Worm (Caenorhabditis elegans) whole organism, young adult: ENCODE results near the gene srh-276.

Experiments used
- C06A6.2 ChIP-seq: fragments of 200-800 bp; sonication (Bioruptor generic); conservative IDR thresholded peaks from 2 replicates; pipeline ENCODE4 v1.3.6; 2022; ENCODE audit warnings: missing genetic modification characterization, missing compliant biosample characterization
- F10E7.11 ChIP-seq: sonication (generic microtip); optimal IDR thresholded peaks from 2 replicates; lab custom pipeline; 2017; ENCODE audit warnings: mild to moderate bottlenecking, missing genetic modification characterization, moderate library complexity, missing compliant biosample characterization
- F57A8.1 ChIP-seq: fragments of 200-800 bp; sonication (Bioruptor generic); optimal IDR thresholded peaks from 2 replicates; lab custom pipeline; 2018; ENCODE audit warnings: mild to moderate bottlenecking, missing genetic modification characterization, moderate library complexity, missing compliant biosample characterization
- K11D2.4 ChIP-seq: fragments of 200-800 bp; sonication (Bioruptor generic); IDR thresholded peaks from 2 replicates; pipeline ENCODE4 v1.3.6; 2022; ENCODE audit warnings: missing genetic modification reagents, missing genetic modification characterization, missing compliant biosample characterization
- Y79H2A.3 ChIP-seq: fragments of 200-800 bp; sonication (Bioruptor generic); conservative IDR thresholded peaks from 2 replicates; pipeline ENCODE4 v1.3.6; 2022; ENCODE audit warnings: missing genetic modification reagents, missing genetic modification characterization, missing compliant biosample characterization
- Y95B8A.8 ChIP-seq: fragments of 200-800 bp; sonication (Bioruptor generic); IDR thresholded peaks from 2 replicates; pipeline ENCODE4 v1.3.6; 2022; ENCODE audit warnings: missing genetic modification reagents, missing genetic modification characterization, missing compliant biosample characterization
- ZK185.1 ChIP-seq: sonication (generic microtip); optimal IDR thresholded peaks from 2 replicates; lab custom pipeline; 2016; ENCODE audit warnings: mild to moderate bottlenecking, missing genetic modification characterization, missing compliant biosample characterization; ENCODE audit not compliant: poor library complexity, severe bottlenecking
- ama-1 ChIP-seq, 3 experiments: fragments of 150-350 bp in 1 of 3; sonication (generic microtip) in 2 of 3; optimal IDR thresholded peaks; 2 replicates each; lab custom pipeline; 2014 to 2018; ENCODE audit warnings: missing biosample characterization in 2 of 3, missing genetic modification characterization in 2 of 3, missing genetic modification reagents in 2 of 3
- aptf-2 ChIP-seq: fragments of 200-800 bp; sonication (Bioruptor generic); conservative IDR thresholded peaks from 2 replicates; pipeline ENCODE4 v1.3.6; 2022; ENCODE audit warnings: missing genetic modification reagents, missing genetic modification characterization, missing compliant biosample characterization
- aptf-3 ChIP-seq: fragments of 200-800 bp; sonication (Bioruptor generic); IDR thresholded peaks from 2 replicates; pipeline ENCODE4 v1.3.6; 2022; ENCODE audit warnings: missing genetic modification characterization, missing compliant biosample characterization
- atf-7 ChIP-seq: sonication (generic microtip); optimal IDR thresholded peaks from 2 replicates; lab custom pipeline; 2017; ENCODE audit warnings: mild to moderate bottlenecking, missing genetic modification characterization, missing compliant biosample characterization
- athp-1 ChIP-seq: sonication (generic microtip); optimal IDR thresholded peaks from 2 replicates; lab custom pipeline; 2017; ENCODE audit warnings: mild to moderate bottlenecking, missing genetic modification characterization, missing compliant biosample characterization
- attf-3 ChIP-seq: fragments of 200-800 bp; sonication (Bioruptor generic); conservative IDR thresholded peaks from 2 replicates; pipeline ENCODE4 v1.3.6; 2022; ENCODE audit warnings: missing genetic modification reagents, missing genetic modification characterization, missing compliant biosample characterization
- bed-2 ChIP-seq: fragments of 200-800 bp; sonication (Bioruptor generic); IDR thresholded peaks from 2 replicates; pipeline ENCODE4 v1.3.6; 2022; ENCODE audit warnings: missing genetic modification reagents, missing genetic modification characterization, missing compliant biosample characterization
- cebp-1 ChIP-seq, 2 experiments: fragments of 200-800 bp in 1 of 2; sonication (Bioruptor generic) in 1 of 2; sonication (generic microtip) in 1 of 2; IDR thresholded peaks in 1 of 2; optimal IDR thresholded peaks in 1 of 2; 2 replicates each; pipeline versions ENCODE4 v1.3.6 to Lab custom; 2017 to 2022; ENCODE audit warnings: missing compliant biosample characterization in 2 of 2, missing genetic modification characterization in 2 of 2, mild to moderate bottlenecking in 1 of 2, missing genetic modification reagents in 1 of 2, moderate library complexity in 1 of 2
- ceh-79 ChIP-seq: sonication (generic microtip); optimal IDR thresholded peaks from 2 replicates; lab custom pipeline; 2017; ENCODE audit warnings: mild to moderate bottlenecking, missing genetic modification characterization, missing compliant biosample characterization
- die-1 ChIP-seq: sonication (generic microtip); optimal IDR thresholded peaks from 2 replicates; lab custom pipeline; 2016; ENCODE audit warnings: missing genotype, mild to moderate bottlenecking, missing genetic modification characterization, missing compliant biosample characterization
- dpl-1 ChIP-seq: fragments of 150-350 bp; optimal IDR thresholded peaks from 2 replicates; lab custom pipeline; 2014; ENCODE audit warnings: missing biosample characterization, missing genetic modification reagents, missing genetic modification characterization
- efl-1 ChIP-seq: fragments of 150-350 bp; optimal IDR thresholded peaks from 2 replicates; lab custom pipeline; 2014; ENCODE audit warnings: missing biosample characterization, missing genetic modification reagents, missing genetic modification characterization
- ekl-4 ChIP-seq: fragments of 200-800 bp; sonication (Bioruptor generic); IDR thresholded peaks from 2 replicates; pipeline ENCODE4 v1.3.6; 2022; ENCODE audit warnings: missing genetic modification reagents, missing genetic modification characterization, missing compliant biosample characterization
- hlh-12 ChIP-seq: sonication (generic microtip); optimal IDR thresholded peaks from 2 replicates; lab custom pipeline; 2016; ENCODE audit warnings: missing genetic modification characterization, missing compliant biosample characterization
- hlh-26 ChIP-seq: fragments of 200-800 bp; sonication (Bioruptor generic); conservative IDR thresholded peaks from 2 replicates; pipeline ENCODE4 v1.3.6; 2022; ENCODE audit warnings: missing genetic modification reagents, missing genetic modification characterization, missing compliant biosample characterization
- hmg-1.2 ChIP-seq: fragments of 200-800 bp; sonication (Bioruptor generic); IDR thresholded peaks from 2 replicates; pipeline ENCODE4 v1.3.6; 2022; ENCODE audit warnings: missing genetic modification reagents, missing genetic modification characterization, missing compliant biosample characterization
- hsf-1 ChIP-seq: fragments of 200-800 bp; sonication (Bioruptor generic); IDR thresholded peaks from 2 replicates; pipeline ENCODE4 v1.3.6; 2022; ENCODE audit warnings: missing genetic modification reagents, missing genetic modification characterization, missing compliant biosample characterization
- let-526 ChIP-seq: fragments of 200-800 bp; sonication (Bioruptor generic); IDR thresholded peaks from 2 replicates; pipeline ENCODE4 v1.3.6; 2022; ENCODE audit warnings: missing genetic modification reagents, missing genetic modification characterization, missing compliant biosample characterization
- let-607 ChIP-seq, 2 experiments: fragments of 200-800 bp in 1 of 2; sonication (Bioruptor generic) in 1 of 2; sonication (generic microtip) in 1 of 2; optimal IDR thresholded peaks; 2 replicates each; lab custom pipeline; 2016 to 2018; ENCODE audit warnings: mild to moderate bottlenecking in 2 of 2, missing compliant biosample characterization in 2 of 2, missing genetic modification characterization in 2 of 2, moderate library complexity in 2 of 2, missing genotype in 1 of 2
- madf-8 ChIP-seq: fragments of 200-800 bp; sonication (Bioruptor generic); conservative IDR thresholded peaks from 2 replicates; pipeline ENCODE4 v1.3.6; 2022; ENCODE audit warnings: missing genetic modification reagents, missing genetic modification characterization, missing compliant biosample characterization
- mel-28 ChIP-seq: sonication (generic microtip); optimal IDR thresholded peaks from 2 replicates; lab custom pipeline; 2016; ENCODE audit warnings: borderline replicate concordance, mild to moderate bottlenecking, missing genetic modification characterization, missing compliant biosample characterization
- mes-4 ChIP-seq: sonication (generic microtip); optimal IDR thresholded peaks from 2 replicates; lab custom pipeline; 2016; ENCODE audit warnings: missing genotype, missing genetic modification characterization, missing compliant biosample characterization
- mxl-1 ChIP-seq: sonication (generic microtip); optimal IDR thresholded peaks from 2 replicates; lab custom pipeline; 2016; ENCODE audit warnings: missing genetic modification characterization, missing compliant biosample characterization
- nfyb-1 ChIP-seq: fragments of 200-800 bp; sonication (Bioruptor generic); IDR thresholded peaks from 2 replicates; pipeline ENCODE4 v1.3.6; 2022; ENCODE audit warnings: missing genetic modification reagents, missing genetic modification characterization, missing compliant biosample characterization
- rpc-1 ChIP-seq, 2 experiments: fragments of 150-350 bp in 1 of 2; sonication (generic microtip) in 1 of 2; optimal IDR thresholded peaks; 2 replicates each; lab custom pipeline; 2014 to 2018; ENCODE audit warnings: missing biosample characterization in 1 of 2, missing genetic modification characterization in 1 of 2, missing genetic modification reagents in 1 of 2, missing genotype in 1 of 2
- sea-2 ChIP-seq: fragments of 200-800 bp; sonication (Bioruptor generic); IDR thresholded peaks from 2 replicates; pipeline ENCODE4 v1.3.6; 2022; ENCODE audit warnings: missing genetic modification characterization, missing compliant biosample characterization
- snpc-1.3 ChIP-seq: sonication (generic microtip); optimal IDR thresholded peaks from 2 replicates; lab custom pipeline; 2017; ENCODE audit warnings: missing genetic modification characterization, mild to moderate bottlenecking, missing compliant biosample characterization, antibody characterized with exemption, moderate library complexity, missing genotype, missing genetic modification reagents; ENCODE audit not compliant: insufficient read depth
- snpc-4 ChIP-seq, 5 experiments: fragments of 150-350 bp in 1 of 5; sonication (generic microtip) in 4 of 5; optimal IDR thresholded peaks; 2 replicates each; lab custom pipeline; 2014 to 2018; ENCODE audit warnings: missing genetic modification characterization in 5 of 5, missing biosample characterization in 3 of 5, antibody characterized with exemption in 2 of 5, mild to moderate bottlenecking in 2 of 5, missing compliant biosample characterization in 2 of 5, missing genotype in 2 of 5, moderate library complexity in 2 of 5, missing genetic modification reagents in 1 of 5
- sptf-2 ChIP-seq: fragments of 200-800 bp; sonication (Bioruptor generic); optimal IDR thresholded peaks from 2 replicates; lab custom pipeline; 2018; ENCODE audit warnings: mild to moderate bottlenecking, missing genetic modification characterization, missing compliant biosample characterization
- xnd-1 ChIP-seq: sonication (generic microtip); optimal IDR thresholded peaks from 2 replicates; lab custom pipeline; 2016; ENCODE audit warnings: missing genotype, missing genetic modification reagents, missing genetic modification characterization, missing compliant biosample characterization
- ztf-18 ChIP-seq: sonication (generic microtip); optimal IDR thresholded peaks from 2 replicates; lab custom pipeline; 2016; ENCODE audit warnings: missing genotype, mild to moderate bottlenecking, missing genetic modification characterization, missing compliant biosample characterization
- ztf-22 ChIP-seq: fragments of 200-800 bp; sonication (Bioruptor generic); optimal IDR thresholded peaks from 2 replicates; lab custom pipeline; 2018; ENCODE audit warnings: mild to moderate bottlenecking, missing genetic modification characterization, moderate library complexity, missing compliant biosample characterization
- ztf-26 ChIP-seq: sonication (generic microtip); optimal IDR thresholded peaks from 2 replicates; lab custom pipeline; 2017; ENCODE audit warnings: missing genetic modification characterization, missing compliant biosample characterization

srh-276 gene

ce11 chrV:15498434-15498833 lies 30.7 kb upstream of the srh-276 start, which contains the start of gene C06B8.7:
Gene C06B8.7, plus strand, starts transcription at chrV:15498734.
- TF ChIP-seq athp-1 = no peak
- TF ChIP-seq let-526 (GFP tag; lab: Robert Waterston, UW) = no peak
- no peak for TF ChIP-seq F57A8.1 (GFP tag; lab: Kevin White, UChicago)
- no peak for TF ChIP-seq nfyb-1
- TF ChIP-seq hlh-12 (tag; lab: Kevin White, UChicago) = no peak
- TF ChIP-seq aptf-2 (GFP tag; lab: Robert Waterston, UW) = no peak
- TF ChIP-seq snpc-4 (GFP tag; optimal IDR thresholded peaks at IDR 0.05; lab: Kevin White, UChicago) = no peak
- TF ChIP-seq snpc-4 (tag; optimal IDR thresholded peaks at IDR 0.05; lab: Kevin White, UChicago) = no peak
- TF ChIP-seq die-1 (tag; lab: Kevin White, UChicago) = no peak
- TF ChIP-seq let-607 (tag; optimal IDR thresholded peaks at IDR 0.05; lab: Kevin White, UChicago) = no peak
- TF ChIP-seq snpc-1.3 (tag; lab: Kevin White, UChicago) = no peak
- no peak for TF ChIP-seq ceh-79 (tag; lab: Kevin White, UChicago)
- TF ChIP-seq, all 124 proteins: peak for 0

- no peak for TF ChIP-seq mes-4 (tag; lab: Kevin White, UChicago)
- TF ChIP-seq hmg-1.2 (GFP tag; lab: Robert Waterston, UW) = peak; percentile 61; the same call in 1 of the 2 replicates
- no peak for TF ChIP-seq Y79H2A.3 (GFP tag; lab: Robert Waterston, UW)
- TF ChIP-seq atf-7 = peak; percentile 48
- TF ChIP-seq ztf-22 (GFP tag; lab: Kevin White, UChicago) = no peak
- no peak for TF ChIP-seq die-1 (tag; lab: Kevin White, UChicago)
- no peak for TF ChIP-seq mxl-1
- TF ChIP-seq mel-28 (tag; lab: Kevin White, UChicago) = no peak
Measured at ce11 chrV:15499099-15499498, 30.1 kb upstream of the srh-276 start.

- TF ChIP-seq xnd-1 (no peak), sea-2 (GFP tag; lab: Robert Waterston, UW) (no peak), attf-3 (GFP tag; lab: Robert Waterston, UW) (no peak), F57A8.1 (GFP tag; lab: Kevin White, UChicago) (no peak), madf-8 (GFP tag; lab: Robert Waterston, UW) (no peak), sptf-2 (GFP tag; lab: Kevin White, UChicago) (no peak), bed-2 (GFP tag; lab: Robert Waterston, UW) (no peak), dpl-1 (GFP tag; lab: Kevin White, UChicago) (no peak), efl-1 (GFP tag; lab: Kevin White, UChicago) (no peak), hsf-1 (GFP tag; lab: Robert Waterston, UW) (no peak), ama-1 (optimal IDR thresholded peaks at IDR 0.05; lab: Kevin White, UChicago) (no peak), ama-1 (GFP tag; optimal IDR thresholded peaks at IDR 0.05; lab: Kevin White, UChicago) (no peak)
- TF ChIP-seq, all 124 proteins: peak for 0
Measured at ce11 chrV:15503603-15504002, 25.6 kb upstream of the srh-276 start.

- TF ChIP-seq ama-1 (optimal IDR thresholded peaks at IDR 0.05; lab: Kevin White, UChicago) = no peak
- no peak for TF ChIP-seq ama-1 (GFP tag; optimal IDR thresholded peaks at IDR 0.05; lab: Kevin White, UChicago)
- peak; percentile 46 for TF ChIP-seq ztf-18 (tag; lab: Kevin White, UChicago)
- TF ChIP-seq rpc-1 (optimal IDR thresholded peaks at IDR 0.05; lab: Kevin White, UChicago) = peak; percentile 76
- peak; percentile 83 for TF ChIP-seq rpc-1 (tag; optimal IDR thresholded peaks at IDR 0.05; lab: Kevin White, UChicago)
- 0 out of 2 replicates have a peak, but pooled peaks have one; percentile 15 for TF ChIP-seq ekl-4
- TF ChIP-seq K11D2.4 (GFP tag; lab: Robert Waterston, UW) = peak; percentile 43; the same call in 1 of the 2 replicates
- peak; percentile 44; the same call in 1 of the 2 replicates for TF ChIP-seq cebp-1 (GFP tag; IDR thresholded peaks at IDR 0.05; lab: Robert Waterston, UW)
- TF ChIP-seq cebp-1 (tag; optimal IDR thresholded peaks at IDR 0.05; lab: Kevin White, UChicago) = no peak
- TF ChIP-seq Y95B8A.8 (GFP tag; lab: Robert Waterston, UW) = no peak
- TF ChIP-seq hsf-1 (GFP tag; lab: Robert Waterston, UW) = 0 out of 2 replicates have a peak, but pooled peaks have one; percentile 42
- TF ChIP-seq aptf-3 (GFP tag; lab: Robert Waterston, UW) = no peak
- no peak for TF ChIP-seq F10E7.11
- peak; percentile 24 for TF ChIP-seq ZK185.1 (tag; lab: Kevin White, UChicago)
- no peak for TF ChIP-seq C06A6.2 (GFP tag; lab: Robert Waterston, UW)
- TF ChIP-seq xnd-1 = no peak
- TF ChIP-seq nfyb-1 = 0 out of 2 replicates have a peak, but pooled peaks have one; percentile 52
- no peak for TF ChIP-seq hlh-26 (GFP tag; lab: Robert Waterston, UW)
- peak; percentile 31 for TF ChIP-seq die-1 (tag; lab: Kevin White, UChicago)
- TF ChIP-seq ztf-26 (tag; lab: Kevin White, UChicago) = peak; percentile 22
Measured at ce11 chrV:15505068-15505467, 24.1 kb upstream of the srh-276 start.
